Worm (Caenorhabditis elegans): ENCODE data around the gene H04D03.4.

DNA sequence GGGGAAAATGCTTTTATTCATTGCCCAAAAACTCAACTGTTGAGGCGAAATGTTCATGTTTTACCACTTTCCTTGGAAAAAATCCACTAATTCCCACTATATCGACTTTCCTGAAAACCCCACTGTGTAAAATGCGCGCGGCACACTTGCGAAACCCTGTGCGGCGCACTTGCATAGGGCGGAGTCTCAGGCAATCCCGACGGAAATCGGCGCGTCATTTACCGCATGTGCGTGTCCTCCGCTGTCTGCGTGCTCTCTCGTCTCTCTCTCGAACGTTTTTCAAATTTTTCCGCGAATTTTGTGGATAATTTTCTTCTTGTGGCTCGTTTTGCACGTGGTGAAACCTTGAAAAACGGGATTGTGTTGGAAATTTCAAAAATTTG is 10.2 kb upstream of the H04D03.4 start, which contains the start of gene atx-2:
- TF ChIP-seq dao-5 (tag; optimal IDR thresholded peaks at IDR 0.05): peak; percentile 74
- peak; percentile 35 for TF ChIP-seq him-1 (tag; optimal IDR thresholded peaks at IDR 0.05)
